Worm (Caenorhabditis elegans) whole organism, midembryonic: ENCODE results near the gene del-10.

Experiments used
- cog-1 ChIP-seq: sonication (generic microtip); optimal IDR thresholded peaks from 2 replicates; lab custom pipeline; 2016; ENCODE audit warnings: missing genetic modification characterization, missing compliant biosample characterization
- flt-1 ChIP-seq: fragments of 200-800 bp; sonication (Bioruptor generic); IDR thresholded peaks from 2 replicates; pipeline ENCODE4 v1.3.6; 2022; ENCODE audit warnings: missing genetic modification characterization, missing compliant biosample characterization
- klf-2 ChIP-seq: fragments of 200-800 bp; sonication (Bioruptor generic); conservative IDR thresholded peaks from 2 replicates; pipeline ENCODE4 v1.3.6; 2022; ENCODE audit warnings: missing genetic modification reagents, missing genetic modification characterization, missing compliant biosample characterization
- med-1 ChIP-seq: sonication (generic microtip); optimal IDR thresholded peaks from 2 replicates; lab custom pipeline; 2017; ENCODE audit warnings: missing genetic modification characterization, mild to moderate bottlenecking, missing compliant biosample characterization, antibody characterized with exemption, missing genetic modification reagents; ENCODE audit not compliant: insufficient read depth
- ref-1 ChIP-seq: fragments of 200-800 bp; sonication (Bioruptor generic); conservative IDR thresholded peaks from 2 replicates; pipeline ENCODE4 v1.3.6; 2022; ENCODE audit warnings: missing genetic modification reagents, missing genetic modification characterization, missing compliant biosample characterization
- tab-1 ChIP-seq: fragments of 200-800 bp; sonication (Bioruptor generic); IDR thresholded peaks from 2 replicates; pipeline ENCODE4 v1.3.6; 2022; ENCODE audit warnings: missing genetic modification characterization, missing compliant biosample characterization
- ztf-23 ChIP-seq: fragments of 200-800 bp; sonication (Bioruptor generic); IDR thresholded peaks from 2 replicates; pipeline ENCODE4 v1.3.6; 2022; ENCODE audit warnings: missing genetic modification reagents, missing genetic modification characterization, missing compliant biosample characterization
- ztf-29 ChIP-seq: fragments of 200-800 bp; sonication (Bioruptor generic); IDR thresholded peaks from 2 replicates; pipeline ENCODE4 v1.3.6; 2022; ENCODE audit warnings: missing genetic modification reagents, missing genetic modification characterization, missing compliant biosample characterization

ce11 chrII:6523940-6524339 is 42.0 kb upstream of the del-10 start:
- TF ChIP-seq flt-1 (GFP tag; lab: Robert Waterston, UW): no peak
- no peak for TF ChIP-seq ztf-23
- TF ChIP-seq med-1: no peak
- no peak for TF ChIP-seq ztf-29
- TF ChIP-seq klf-2 (GFP tag; lab: Robert Waterston, UW): no peak
- no peak for TF ChIP-seq ref-1 (GFP tag; lab: Robert Waterston, UW)
- no peak for TF ChIP-seq tab-1 (GFP tag; lab: Robert Waterston, UW)
- TF ChIP-seq cog-1: no peak
